Worm (Caenorhabditis elegans): Measurements from ENCODE around the gene sra-4.

DNA sequence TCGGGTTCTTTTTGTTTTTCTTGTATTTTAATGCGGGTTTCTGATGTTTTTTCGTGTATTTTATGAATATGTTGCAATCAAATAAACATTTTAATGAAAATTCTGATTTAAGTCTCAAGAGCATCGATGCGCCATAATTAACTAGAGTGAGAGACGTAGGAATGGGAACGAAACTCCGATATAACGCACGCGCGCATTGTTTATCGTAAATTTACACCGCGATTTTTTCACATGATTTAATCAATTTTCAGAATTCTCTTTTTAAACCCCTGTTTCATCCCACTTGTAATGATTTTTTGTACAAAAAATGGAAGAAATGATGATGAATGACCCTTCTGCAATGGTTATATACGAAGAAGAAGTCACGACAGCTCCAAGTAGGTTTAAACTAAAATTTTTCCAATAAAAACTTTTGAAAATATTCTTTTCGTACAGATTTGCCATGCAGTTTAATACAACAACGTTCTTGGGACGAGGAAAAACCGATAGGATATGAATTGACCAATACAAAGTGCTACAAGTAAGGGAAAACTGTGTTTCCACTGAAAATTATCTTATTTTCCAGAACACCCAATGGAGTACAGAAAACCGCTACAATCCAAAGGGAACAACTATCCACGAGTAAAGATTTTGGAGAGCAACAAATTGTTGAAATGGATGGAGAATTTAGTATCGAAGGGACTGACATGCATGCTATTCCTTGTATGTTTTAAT, 14.9 kb upstream of the sra-4 start, which contains the start of gene zfp-2:
- TF ChIP-seq ref-1 (GFP tag; conservative IDR thresholded peaks at IDR 0.05) = no peak
- no peak for TF ChIP-seq klf-2 (GFP tag; conservative IDR thresholded peaks at IDR 0.05)
- no peak for TF ChIP-seq T22C8.4 (GFP tag; IDR thresholded peaks at IDR 0.05)

Measured in whole organism, midembryonic.